Fruit fly (Drosophila melanogaster) whole organism, embryonic: ENCODE results near the gene Sbds.

Experiments used
- Atf6 ChIP-seq: fragments of 200-800 bp; sonication (Bioruptor generic); IDR thresholded peaks from 2 replicates; pipeline ENCODE4 v1.3.6; 2022; ENCODE audit warnings: missing biosample characterization, missing genetic modification characterization
- B-H1 ChIP-seq: fragments of 200-800 bp; sonication (Bioruptor generic); IDR thresholded peaks from 3 replicates; pipeline ENCODE4 v1.3.6; 2022; ENCODE audit warnings: missing biosample characterization, missing genetic modification characterization
- BEAF-32 ChIP-seq: fragments of 200-800 bp; sonication (Bioruptor generic); optimal IDR thresholded peaks from 3 replicates; lab custom pipeline; 2017; ENCODE audit warnings: missing biosample characterization, missing genetic modification characterization, mild to moderate bottlenecking, moderate library complexity, missing genetic modification reagents
- CG10321 ChIP-seq: fragments of 200-800 bp; sonication (Bioruptor generic); IDR thresholded peaks from 2 replicates; pipeline ENCODE4 v1.3.6; 2022; ENCODE audit warnings: missing biosample characterization, missing genetic modification characterization
- CG10366 ChIP-seq: fragments of 200-800 bp; sonication (Bioruptor generic); IDR thresholded peaks from 2 replicates; pipeline ENCODE4 v1.3.6; 2022; ENCODE audit warnings: missing biosample characterization, missing genetic modification characterization
- CG10431 ChIP-seq: fragments of 200-800 bp; sonication (Bioruptor generic); optimal IDR thresholded peaks from 3 replicates; lab custom pipeline; 2018; ENCODE audit warnings: missing biosample characterization, mild to moderate bottlenecking, missing genetic modification characterization
- CG10565 ChIP-seq: fragments of 200-800 bp; sonication (Bioruptor generic); optimal IDR thresholded peaks from 3 replicates; lab custom pipeline; 2016; ENCODE audit warnings: missing biosample characterization, mild to moderate bottlenecking, missing genetic modification characterization
- CG1233 ChIP-seq: fragments of 200-800 bp; sonication (Bioruptor generic); optimal IDR thresholded peaks from 4 replicates; lab custom pipeline; 2018; ENCODE audit warnings: missing biosample characterization, mild to moderate bottlenecking, missing genetic modification characterization
- CG12391 ChIP-seq: fragments of 200-800 bp; sonication (Bioruptor generic); optimal IDR thresholded peaks from 3 replicates; lab custom pipeline; 2018; ENCODE audit warnings: missing biosample characterization, mild to moderate bottlenecking, missing genetic modification characterization, moderate library complexity
- CG14860 ChIP-seq: fragments of 200-800 bp; sonication (Bioruptor generic); IDR thresholded peaks from 3 replicates; pipeline ENCODE4 v1.3.6; 2022; ENCODE audit warnings: missing biosample characterization, missing genetic modification characterization; ENCODE audit not compliant: partially characterized antibody
- CG15011 ChIP-seq: fragments of 200-800 bp; sonication (Bioruptor generic); optimal IDR thresholded peaks from 3 replicates; lab custom pipeline; 2018; ENCODE audit warnings: missing biosample characterization, mild to moderate bottlenecking, missing genetic modification characterization
- CG1529 ChIP-seq: fragments of 200-800 bp; sonication (Bioruptor generic); optimal IDR thresholded peaks from 3 replicates; lab custom pipeline; 2018; ENCODE audit warnings: missing biosample characterization, missing genetic modification characterization
- CG15514 ChIP-seq: fragments of 200-800 bp; sonication (Bioruptor generic); optimal IDR thresholded peaks from 3 replicates; lab custom pipeline; 2017; ENCODE audit warnings: missing biosample characterization, missing genetic modification characterization, mild to moderate bottlenecking, moderate library complexity, missing genetic modification reagents
- CG1602 ChIP-seq: fragments of 200-800 bp; sonication (Bioruptor generic); optimal IDR thresholded peaks from 3 replicates; lab custom pipeline; 2016; ENCODE audit warnings: missing biosample characterization, missing genetic modification characterization
- CG17829 ChIP-seq: fragments of 200-800 bp; optimal IDR thresholded peaks from 2 replicates; lab custom pipeline; 2019; ENCODE audit warnings: missing biosample characterization, mild to moderate bottlenecking, missing genetic modification characterization, moderate library complexity
- CG1792 ChIP-seq: fragments of 200-800 bp; sonication (Bioruptor generic); optimal IDR thresholded peaks from 2 replicates; lab custom pipeline; 2016; ENCODE audit warnings: missing biosample characterization, missing genetic modification characterization
- CG31365 ChIP-seq: fragments of 200-800 bp; sonication (Bioruptor generic); optimal IDR thresholded peaks from 2 replicates; lab custom pipeline; 2018; ENCODE audit warnings: missing biosample characterization, mild to moderate bottlenecking, missing genetic modification characterization
- CG3163 ChIP-seq: fragments of 200-800 bp; sonication (Bioruptor generic); optimal IDR thresholded peaks from 3 replicates; lab custom pipeline; 2016; ENCODE audit warnings: missing biosample characterization, missing genetic modification characterization
- CG32772 ChIP-seq: fragments of 200-800 bp; sonication (Bioruptor generic); IDR thresholded peaks from 2 replicates; pipeline ENCODE4 v1.3.6; 2022; ENCODE audit warnings: missing biosample characterization, missing genetic modification characterization
- CG3281 ChIP-seq: fragments of 200-800 bp; sonication (Bioruptor generic); optimal IDR thresholded peaks from 3 replicates; lab custom pipeline; 2017; ENCODE audit warnings: missing biosample characterization, mild to moderate bottlenecking, missing genetic modification characterization
- CG4404 ChIP-seq: fragments of 200-800 bp; sonication (Bioruptor generic); IDR thresholded peaks from 2 replicates; pipeline ENCODE4 v1.3.6; 2022; ENCODE audit warnings: missing biosample characterization, missing genetic modification characterization
- D ChIP-seq, 2 experiments: fragments of 200-800 bp in 1 of 2; fragments of >200 bp in 1 of 2; sonication (Bioruptor generic) in 1 of 2; optimal IDR thresholded peaks; 2 replicates in 1 of 2; 3 replicates in 1 of 2; lab custom pipeline; 2017; ENCODE audit warnings: mild to moderate bottlenecking in 1 of 2, missing biosample characterization in 1 of 2, missing genetic modification characterization in 1 of 2, missing genetic modification reagents in 1 of 2
- Elba2 ChIP-seq: fragments of 200-800 bp; sonication (Bioruptor generic); optimal IDR thresholded peaks from 3 replicates; lab custom pipeline; 2016; ENCODE audit warnings: missing biosample characterization, missing genetic modification characterization
- Ets97D ChIP-seq: fragments of 200-800 bp; sonication (Bioruptor generic); optimal IDR thresholded peaks from 3 replicates; lab custom pipeline; 2016; ENCODE audit warnings: missing biosample characterization, missing genetic modification characterization
- Hmx ChIP-seq: fragments of 200-800 bp; sonication (Bioruptor generic); optimal IDR thresholded peaks from 2 replicates; lab custom pipeline; 2016; ENCODE audit warnings: missing biosample characterization, missing genetic modification characterization
- Hr3 ChIP-seq: fragments of 200-800 bp; sonication (Bioruptor generic); optimal IDR thresholded peaks from 3 replicates; lab custom pipeline; 2016; ENCODE audit warnings: missing biosample characterization, missing genetic modification characterization
- NFAT ChIP-seq: fragments of 200-800 bp; sonication (Bioruptor generic); IDR thresholded peaks from 2 replicates; pipeline ENCODE4 v1.3.6; 2022; ENCODE audit warnings: missing biosample characterization, missing genetic modification characterization
- Spps ChIP-seq: fragments of 200-800 bp; sonication (Bioruptor generic); optimal IDR thresholded peaks from 2 replicates; lab custom pipeline; 2018; ENCODE audit warnings: missing biosample characterization, mild to moderate bottlenecking, missing genetic modification characterization
- TFAM ChIP-seq: fragments of 200-800 bp; sonication (Bioruptor generic); optimal IDR thresholded peaks from 2 replicates; lab custom pipeline; 2017; ENCODE audit warnings: missing biosample characterization, missing genetic modification characterization, inconsistent platforms
- Trl ChIP-seq, 3 experiments: fragments of >200 bp in 2 of 3; fragments of 200-800 bp in 1 of 3; sonication (Bioruptor generic) in 1 of 3; optimal IDR thresholded peaks; 2 replicates in 1 of 3; 3 replicates in 2 of 3; lab custom pipeline; 2016 to 2017; ENCODE audit warnings: missing biosample characterization in 1 of 3, missing genetic modification characterization in 1 of 3
- al ChIP-seq: fragments of 200-800 bp; sonication (Bioruptor generic); IDR thresholded peaks from 2 replicates; pipeline ENCODE4 v1.3.6; 2022; ENCODE audit warnings: missing biosample characterization, missing genetic modification characterization
- amos ChIP-seq: fragments of 200-800 bp; sonication (Bioruptor generic); IDR thresholded peaks from 2 replicates; pipeline ENCODE4 v1.3.6; 2022; ENCODE audit warnings: missing biosample characterization, missing genetic modification characterization; ENCODE audit not compliant: partially characterized antibody
- ato ChIP-seq: fragments of 200-800 bp; sonication (Bioruptor generic); IDR thresholded peaks from 2 replicates; pipeline ENCODE4 v1.3.6; 2022; ENCODE audit warnings: missing biosample characterization, missing genetic modification characterization; ENCODE audit not compliant: partially characterized antibody
- az2 ChIP-seq: fragments of 200-800 bp; sonication (Bioruptor generic); optimal IDR thresholded peaks from 3 replicates; lab custom pipeline; 2016; ENCODE audit warnings: missing biosample characterization, missing genetic modification characterization
- bab2 ChIP-seq: fragments of 200-800 bp; sonication (Bioruptor generic); optimal IDR thresholded peaks from 2 replicates; lab custom pipeline; 2016; ENCODE audit warnings: missing biosample characterization, missing genetic modification characterization
- danr ChIP-seq: fragments of 200-800 bp; sonication (Bioruptor generic); IDR thresholded peaks from 2 replicates; pipeline ENCODE4 v1.3.6; 2022; ENCODE audit warnings: missing biosample characterization, missing genetic modification characterization
- dysf ChIP-seq: fragments of 200-800 bp; sonication (Bioruptor generic); IDR thresholded peaks from 3 replicates; pipeline ENCODE4 v1.3.6; 2022; ENCODE audit warnings: missing biosample characterization, missing genetic modification characterization
- emc ChIP-seq: fragments of 200-800 bp; sonication (Bioruptor generic); optimal IDR thresholded peaks from 2 replicates; lab custom pipeline; 2016; ENCODE audit warnings: missing biosample characterization, missing genetic modification characterization
- fd96Cb ChIP-seq: fragments of 200-800 bp; sonication (Bioruptor generic); optimal IDR thresholded peaks from 2 replicates; lab custom pipeline; 2018; ENCODE audit warnings: missing biosample characterization, mild to moderate bottlenecking, missing genetic modification characterization, moderate library complexity
- insv ChIP-seq, 2 experiments: fragments of 200-800 bp; sonication (Bioruptor generic); optimal IDR thresholded peaks; 3 replicates each; lab custom pipeline; 2016 to 2018; ENCODE audit warnings: missing biosample characterization in 2 of 2, missing genetic modification characterization in 2 of 2
- ken ChIP-seq: fragments of 200-800 bp; sonication (Bioruptor generic); IDR thresholded peaks from 3 replicates; pipeline ENCODE4 v1.3.6; 2022; ENCODE audit warnings: missing biosample characterization, missing genetic modification characterization
- onecut ChIP-seq: fragments of 200-800 bp; sonication (Bioruptor generic); IDR thresholded peaks from 2 replicates; pipeline ENCODE4 v1.3.6; 2022; ENCODE audit warnings: missing biosample characterization, missing genetic modification characterization
- otp ChIP-seq: fragments of 200-800 bp; sonication (Bioruptor generic); IDR thresholded peaks from 3 replicates; pipeline ENCODE4, ENCODE4 v1.3.6; 2022; ENCODE audit warnings: missing biosample characterization, missing genetic modification characterization
- pfk ChIP-seq: fragments of 200-800 bp; sonication (Bioruptor generic); optimal IDR thresholded peaks from 2 replicates; lab custom pipeline; 2018; ENCODE audit warnings: missing biosample characterization, mild to moderate bottlenecking, missing genetic modification characterization, moderate library complexity
- phol ChIP-seq: fragments of 200-800 bp; sonication (Bioruptor generic); optimal IDR thresholded peaks from 3 replicates; lab custom pipeline; 2018; ENCODE audit warnings: missing biosample characterization, mild to moderate bottlenecking, missing genetic modification characterization, moderate library complexity
- ro ChIP-seq: fragments of 200-800 bp; sonication (Bioruptor generic); IDR thresholded peaks from 2 replicates; pipeline ENCODE4 v1.3.6; 2022; ENCODE audit warnings: missing biosample characterization, missing genetic modification characterization
- sim ChIP-seq: fragments of 200-800 bp; sonication (Bioruptor generic); IDR thresholded peaks from 2 replicates; pipeline ENCODE4 v1.3.6; 2022; ENCODE audit warnings: missing biosample characterization, missing genetic modification characterization
- wek ChIP-seq: fragments of 200-800 bp; sonication (Bioruptor generic); optimal IDR thresholded peaks from 3 replicates; lab custom pipeline; 2018; ENCODE audit warnings: missing biosample characterization, mild to moderate bottlenecking, missing genetic modification characterization, moderate library complexity

Sbds gene

dm6 chr3L:6752278-6753096, at the start of gene Sbds, which contains the start of gene velo:
Gene Sbds, plus strand, starts transcription at chr3L:6752913.
Gene velo, minus strand, starts transcription at chr3L:6752752.
- TF ChIP-seq CG10366 (GFP tag; lab: Robert Waterston, UW) (peak; percentile 41), bab2 (GFP tag; lab: Kevin White, UChicago) (no peak), CG10565 (GFP tag; lab: Kevin White, UChicago) (no peak), CG1529 (GFP tag; lab: Kevin White, UChicago) (no peak), D (optimal IDR thresholded peaks at IDR 0.05; lab: Kevin White, UChicago) (peak; percentile 86), D (GFP tag; optimal IDR thresholded peaks at IDR 0.05; lab: Kevin White, UChicago) (no peak), insv (GFP tag; optimal IDR thresholded peaks at IDR 0.05; lab: Kevin White, UChicago) (peak in 1 of 2 experiments; percentile 35), TFAM (no peak), CG32772 (GFP tag; lab: Robert Waterston, UW) (peak; percentile 36; the same call in 1 of the 2 replicates), Hr3 (peak; percentile 9), al (no peak), CG15011 (GFP tag; lab: Kevin White, UChicago) (no peak), CG17829 (peak; percentile 47), ato (GFP tag; lab: Robert Waterston, UW) (0 out of 2 replicates have a peak, but pooled peaks have one; percentile 22), Atf6 (peak; percentile 22; the same call in 1 of the 2 replicates), CG1792 (GFP tag; lab: Kevin White, UChicago) (no peak), Spps (tag; lab: Kevin White, UChicago) (no peak), pfk (GFP tag; lab: Kevin White, UChicago) (peak; percentile 13), dysf (GFP tag; lab: Robert Waterston, UW) (0 out of 3 replicates have a peak, but pooled peaks have one; percentile 30), Elba2 (GFP tag; lab: Kevin White, UChicago) (peak; percentile 12), phol (tag; lab: Kevin White, UChicago) (peak; percentile 99), Hmx (GFP tag; lab: Kevin White, UChicago) (no peak), CG10321 (no peak), CG12391 (tag; lab: Kevin White, UChicago) (peak; percentile 72), wek (GFP tag; lab: Kevin White, UChicago) (no peak), BEAF-32 (GFP tag; lab: Kevin White, UChicago) (peak; percentile 72), CG1602 (GFP tag; lab: Kevin White, UChicago) (peak; percentile 34), CG14860 (GFP tag; lab: Robert Waterston, UW) (peak; percentile 25; the same call in 1 of the 3 replicates), CG15514 (GFP tag; lab: Kevin White, UChicago) (peak; percentile 58), onecut (GFP tag; lab: Robert Waterston, UW) (no peak; the same call in none of the 2 replicates), B-H1 (GFP tag; lab: Robert Waterston, UW) (no peak), CG4404 (GFP tag; lab: Robert Waterston, UW) (peak; percentile 22; the same call in 1 of the 2 replicates), CG3163 (GFP tag; lab: Kevin White, UChicago) (no peak), fd96Cb (tag; lab: Kevin White, UChicago) (peak; percentile 11), otp (peak; percentile 58; the same call in 1 of the 3 replicates), ro (GFP tag; lab: Robert Waterston, UW) (no peak), CG1233 (GFP tag; lab: Kevin White, UChicago) (peak; percentile 9), Ets97D (peak; percentile 79), sim (GFP tag; lab: Robert Waterston, UW) (no peak), ken (GFP tag; lab: Robert Waterston, UW) (no peak), emc (GFP tag; lab: Kevin White, UChicago) (no peak), amos (GFP tag; lab: Robert Waterston, UW) (peak; percentile 65), az2 (no peak), danr (GFP tag; lab: Robert Waterston, UW) (no peak), Trl (optimal IDR thresholded peaks at IDR 0.05; lab: Kevin White, UChicago) (no peak), Trl (GFP tag; optimal IDR thresholded peaks at IDR 0.05; lab: Kevin White, UChicago) (no peak), CG3281 (GFP tag; lab: Kevin White, UChicago) (peak; percentile 51), CG31365 (tag; lab: Kevin White, UChicago) (no peak), NFAT (GFP tag; lab: Robert Waterston, UW) (no peak; the same call in 1 of the 2 replicates), CG10431 (GFP tag; lab: Kevin White, UChicago) (peak; percentile 100)
